Comparison of ENCODE assay signal across 1 fruit fly cellular context in genomic region chr3L:1652700-1653200, dm6.
TF ChIP-seq lines count a peak whose summit lies in the region.

TSS of gene CG7970 (plus strand) at chr3L:1652750.
TSS of gene Vta1 (minus strand) at chr3L:1652900.

TF ChIP-seq in whole organism, embryonic, 481 proteins besides CTCF, POLR2A, EP300 and RAD21 (continued from another document):
- peak; percentile 43; the same call in 1 of the 2 replicates for TF ChIP-seq CG13287 (GFP tag; IDR thresholded peaks at IDR 0.05; lab: Robert Waterston, UW; ENCODE audit: partially characterized antibody)
- TF ChIP-seq amos (GFP tag; IDR thresholded peaks at IDR 0.05; lab: Robert Waterston, UW; ENCODE audit: partially characterized antibody) = peak; percentile 30; the same call in 1 of the 2 replicates
- TF ChIP-seq CG12071 (GFP tag; optimal IDR thresholded peaks at IDR 0.05; lab: Kevin White, UChicago) = no peak
